Worm (Caenorhabditis elegans) whole organism, L4 larva: ENCODE data around the gene ZK1307.4.
A peak's percentile ranks its signal among the peaks of the same experiment; 100 is the strongest.

Source experiments
- D1046.2 ChIP-seq: fragments of 200-800 bp; sonication (Bioruptor generic); IDR thresholded peaks from 2 replicates; pipeline ENCODE4 v1.3.6; 2022; ENCODE audit warnings: missing genetic modification characterization, missing compliant biosample characterization
- F10B5.3 ChIP-seq: sonication (generic microtip); optimal IDR thresholded peaks from 2 replicates; lab custom pipeline; 2016; ENCODE audit warnings: mild to moderate bottlenecking, missing genetic modification characterization, missing compliant biosample characterization
- F26F4.8 ChIP-seq: fragments of 200-800 bp; sonication (Bioruptor generic); conservative IDR thresholded peaks from 2 replicates; pipeline ENCODE4 v1.3.6; 2022; ENCODE audit warnings: missing genetic modification characterization, missing compliant biosample characterization
- F37D6.2 ChIP-seq: sonication (generic microtip); optimal IDR thresholded peaks from 2 replicates; lab custom pipeline; 2016; ENCODE audit warnings: mild to moderate bottlenecking, missing genetic modification characterization, missing compliant biosample characterization
- T20F7.1 ChIP-seq: fragments of 200-800 bp; sonication (Bioruptor generic); optimal IDR thresholded peaks from 2 replicates; lab custom pipeline; 2018; ENCODE audit warnings: mild to moderate bottlenecking, missing genetic modification characterization, missing compliant biosample characterization
- Y105C5A.15 ChIP-seq: fragments of 200-800 bp; sonication (Bioruptor generic); IDR thresholded peaks from 2 replicates; pipeline ENCODE4 v1.3.6; 2022; ENCODE audit warnings: missing genetic modification characterization, missing compliant biosample characterization
- ZK546.5 ChIP-seq, 2 experiments: sonication (generic microtip); optimal IDR thresholded peaks; 2 replicates each; lab custom pipeline; 2017; ENCODE audit warnings: missing biosample characterization in 2 of 2, missing genetic modification characterization in 2 of 2
- aha-1 ChIP-seq: fragments of 150-350 bp; peaks from one replicate; lab custom pipeline; 2014; ENCODE audit warnings: missing biosample characterization, missing genetic modification characterization
- attf-4 ChIP-seq: sonication (generic microtip); optimal IDR thresholded peaks from 3 replicates; lab custom pipeline; 2017; ENCODE audit warnings: missing biosample characterization, missing genetic modification characterization
- ceh-20 ChIP-seq: fragments of 200-800 bp; sonication (Bioruptor generic); IDR thresholded peaks from 2 replicates; pipeline ENCODE4 v1.3.6; 2022; ENCODE audit warnings: missing genetic modification reagents, missing genetic modification characterization, missing compliant biosample characterization
- ceh-32 ChIP-seq: sonication (generic microtip); optimal IDR thresholded peaks from 2 replicates; lab custom pipeline; 2016; ENCODE audit warnings: mild to moderate bottlenecking, missing genetic modification characterization, missing compliant biosample characterization; ENCODE audit not compliant: poor library complexity
- ceh-44 ChIP-seq: fragments of 200-800 bp; sonication (Bioruptor generic); IDR thresholded peaks from 2 replicates; pipeline ENCODE4 v1.3.6; 2022; ENCODE audit warnings: missing genetic modification reagents, missing genetic modification characterization, missing compliant biosample characterization
- ces-1 ChIP-seq: fragments of 150-350 bp; sonication (generic microtip); optimal IDR thresholded peaks from 4 replicates; lab custom pipeline; 2014; ENCODE audit warnings: missing biosample characterization, missing genetic modification reagents, missing genetic modification characterization
- cey-2 ChIP-seq: sonication (generic microtip); optimal IDR thresholded peaks from 3 replicates; lab custom pipeline; 2017; ENCODE audit warnings: missing genetic modification characterization, mild to moderate bottlenecking, missing compliant biosample characterization, antibody characterized with exemption, borderline replicate concordance; ENCODE audit not compliant: insufficient read depth
- daf-16 ChIP-seq, 3 experiments: sonication (generic microtip); optimal IDR thresholded peaks; 2 replicates each; lab custom pipeline; 2016 to 2017; ENCODE audit warnings: missing genetic modification characterization in 3 of 3, missing genetic modification reagents in 3 of 3, mild to moderate bottlenecking in 2 of 3, missing compliant biosample characterization in 2 of 3, missing biosample characterization in 1 of 3, moderate library complexity in 1 of 3
- daf-19 ChIP-seq: fragments of 200-800 bp; sonication (Bioruptor generic); conservative IDR thresholded peaks from 2 replicates; pipeline ENCODE4 v1.3.6; 2022; ENCODE audit warnings: missing genetic modification characterization, missing compliant biosample characterization
- dmd-6 ChIP-seq: fragments of 200-800 bp; sonication (Bioruptor generic); IDR thresholded peaks from 2 replicates; pipeline ENCODE4 v1.3.6; 2022; ENCODE audit warnings: missing genetic modification reagents, missing genetic modification characterization, missing compliant biosample characterization
- dve-1 ChIP-seq: sonication (generic microtip); optimal IDR thresholded peaks from 2 replicates; lab custom pipeline; 2017; ENCODE audit warnings: antibody characterized with exemption, mild to moderate bottlenecking, missing genetic modification characterization, missing compliant biosample characterization; ENCODE audit not compliant: insufficient read depth
- egl-27 ChIP-seq: sonication (generic microtip); optimal IDR thresholded peaks from 3 replicates; lab custom pipeline; 2017; ENCODE audit warnings: missing biosample characterization, missing genetic modification reagents, missing genetic modification characterization
- egl-43 ChIP-seq: fragments of 200-800 bp; sonication (Bioruptor generic); IDR thresholded peaks from 2 replicates; pipeline ENCODE4 v1.3.6; 2022; ENCODE audit warnings: missing genetic modification reagents, missing genetic modification characterization, missing compliant biosample characterization
- fos-1 ChIP-seq: fragments of 150-350 bp; optimal IDR thresholded peaks from 2 replicates; lab custom pipeline; 2014; ENCODE audit warnings: missing biosample characterization, missing genetic modification characterization
- lin-1 ChIP-seq: fragments of 200-800 bp; sonication (Bioruptor generic); IDR thresholded peaks from 2 replicates; pipeline ENCODE4 v1.3.6; 2022; ENCODE audit warnings: missing genetic modification reagents, missing genetic modification characterization, missing compliant biosample characterization
- lin-39 ChIP-seq: fragments of 150-350 bp; optimal IDR thresholded peaks from 2 replicates; lab custom pipeline; 2014; ENCODE audit warnings: missing biosample characterization, missing genetic modification reagents, missing genetic modification characterization
- lir-3 ChIP-seq: sonication (generic microtip); optimal IDR thresholded peaks from 2 replicates; lab custom pipeline; 2016; ENCODE audit warnings: mild to moderate bottlenecking, missing genetic modification characterization, missing compliant biosample characterization
- lsy-2 ChIP-seq, 2 experiments: fragments of 150-350 bp in 1 of 2; sonication (generic microtip) in 1 of 2; optimal IDR thresholded peaks; 2 replicates each; lab custom pipeline; 2014 to 2017; ENCODE audit warnings: missing biosample characterization in 2 of 2, missing genetic modification characterization in 2 of 2
- mdt-29 ChIP-seq: fragments of 200-800 bp; sonication (Bioruptor generic); IDR thresholded peaks from 2 replicates; pipeline ENCODE4 v1.3.6; 2022; ENCODE audit warnings: missing genetic modification reagents, missing genetic modification characterization, missing compliant biosample characterization
- mxl-2 ChIP-seq: fragments of 200-800 bp; sonication (Bioruptor generic); conservative IDR thresholded peaks from 2 replicates; pipeline ENCODE4 v1.3.6; 2022; ENCODE audit warnings: missing genetic modification reagents, missing genetic modification characterization, missing compliant biosample characterization
- mxl-3 ChIP-seq: fragments of 200-800 bp; sonication (Bioruptor generic); optimal IDR thresholded peaks from 2 replicates; lab custom pipeline; 2018; ENCODE audit warnings: mild to moderate bottlenecking, missing genetic modification characterization, missing compliant biosample characterization
- nhr-102 ChIP-seq: sonication (generic microtip); optimal IDR thresholded peaks from 2 replicates; lab custom pipeline; 2016; ENCODE audit warnings: mild to moderate bottlenecking, missing genetic modification characterization, moderate library complexity, missing compliant biosample characterization
- nhr-11 ChIP-seq: fragments of 150-350 bp; optimal IDR thresholded peaks from 2 replicates; lab custom pipeline; 2014; ENCODE audit warnings: missing biosample characterization, missing genetic modification characterization
- nhr-111 ChIP-seq: fragments of 200-800 bp; sonication (Bioruptor generic); optimal IDR thresholded peaks from 2 replicates; lab custom pipeline; 2018; ENCODE audit warnings: mild to moderate bottlenecking, missing genetic modification characterization, missing compliant biosample characterization
- nhr-28 ChIP-seq: fragments of 150-350 bp; optimal IDR thresholded peaks from 2 replicates; lab custom pipeline; 2014; ENCODE audit warnings: missing biosample characterization, missing genetic modification characterization
- nhr-48 ChIP-seq: sonication (generic microtip); optimal IDR thresholded peaks from 2 replicates; lab custom pipeline; 2016; ENCODE audit warnings: mild to moderate bottlenecking, missing genetic modification characterization, missing compliant biosample characterization
- pha-4 ChIP-seq, 2 experiments: fragments of 150-350 bp in 1 of 2; fragments of 200-800 bp in 1 of 2; sonication (Bioruptor generic) in 1 of 2; IDR thresholded peaks in 1 of 2; optimal IDR thresholded peaks in 1 of 2; 2 replicates each; pipeline versions ENCODE4 v1.3.6 to Lab custom; 2014 to 2022; ENCODE audit warnings: missing genetic modification characterization in 2 of 2, missing genetic modification reagents in 2 of 2, missing biosample characterization in 1 of 2, missing compliant biosample characterization in 1 of 2
- pqm-1 ChIP-seq: sonication (generic microtip); optimal IDR thresholded peaks from 2 replicates; lab custom pipeline; 2017; ENCODE audit warnings: missing biosample characterization, missing genetic modification characterization
- rbr-2 ChIP-seq: sonication (generic microtip); optimal IDR thresholded peaks from 2 replicates; lab custom pipeline; 2016; ENCODE audit warnings: missing genotype, missing genetic modification characterization, missing compliant biosample characterization
- set-16 ChIP-seq: fragments of 200-800 bp; sonication (Bioruptor generic); IDR thresholded peaks from 2 replicates; pipeline ENCODE4 v1.3.6; 2022; ENCODE audit warnings: missing genetic modification reagents, missing genetic modification characterization, missing compliant biosample characterization
- snpc-4 ChIP-seq: fragments of 150-350 bp; optimal IDR thresholded peaks from 2 replicates; lab custom pipeline; 2014; ENCODE audit warnings: missing biosample characterization, missing genetic modification characterization
- spr-1 ChIP-seq: sonication (generic microtip); optimal IDR thresholded peaks from 2 replicates; lab custom pipeline; 2016; ENCODE audit warnings: mild to moderate bottlenecking, missing genetic modification characterization, missing compliant biosample characterization
- spr-3 ChIP-seq: fragments of 200-800 bp; sonication (Bioruptor generic); optimal IDR thresholded peaks from 2 replicates; lab custom pipeline; 2018; ENCODE audit warnings: mild to moderate bottlenecking, missing genetic modification characterization, missing compliant biosample characterization
- tra-1 ChIP-seq: fragments of 200-800 bp; sonication (Bioruptor generic); IDR thresholded peaks from 2 replicates; pipeline ENCODE4 v1.3.6; 2022; ENCODE audit warnings: missing genetic modification reagents, missing genetic modification characterization, missing compliant biosample characterization
- unc-62 ChIP-seq, 3 experiments: fragments of 150-350 bp in 1 of 3; sonication (generic microtip); optimal IDR thresholded peaks in 2 of 3; peaks in 1 of 3; 1 replicate in 1 of 3; 2 replicates in 2 of 3; lab custom pipeline; 2014 to 2017; ENCODE audit warnings: missing biosample characterization in 3 of 3, missing genetic modification characterization in 3 of 3, missing genetic modification reagents in 3 of 3, missing genotype in 1 of 3
- zip-2 ChIP-seq: fragments of 150-350 bp; optimal IDR thresholded peaks from 2 replicates; lab custom pipeline; 2014; ENCODE audit warnings: missing biosample characterization, missing genetic modification characterization
- ztf-7 ChIP-seq: fragments of 150-350 bp; optimal IDR thresholded peaks from 2 replicates; lab custom pipeline; 2014; ENCODE audit warnings: missing biosample characterization, missing genetic modification characterization

ZK1307.4 gene

DNA sequence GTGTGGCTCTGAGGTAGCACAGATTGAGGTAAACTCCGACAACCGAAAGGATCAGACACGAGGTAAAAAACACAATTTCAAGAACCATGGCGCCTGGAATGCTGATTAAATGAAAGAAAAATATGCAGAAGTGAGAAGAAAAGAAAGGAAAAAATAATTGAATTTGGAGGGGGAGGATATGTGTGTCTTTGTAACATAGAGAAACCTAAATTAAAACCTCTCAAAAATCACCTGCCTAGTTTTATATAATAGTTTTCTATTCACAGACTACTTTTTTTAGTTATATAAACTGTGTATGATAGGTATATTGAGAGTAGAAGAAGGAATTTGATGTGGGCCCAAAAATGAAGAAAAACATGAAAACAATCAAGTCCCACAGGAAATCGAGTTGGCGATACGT is 14.0 kb upstream of the ZK1307.4 start, which contains the start of gene ZK1320.5:
ZK1320.5 (minus strand) TSS at position 101 of the 400 bp plus-strand sequence.
- no peak for TF ChIP-seq ceh-44 (GFP tag; lab: Robert Waterston, UW)
- TF ChIP-seq egl-27 (tag; lab: Kevin White, UChicago): no peak
- TF ChIP-seq spr-1: no peak
- no peak for TF ChIP-seq unc-62 (GFP tag; optimal IDR thresholded peaks at IDR 0.05 in 1 of 2; lab: Kevin White, UChicago)
- no peak for TF ChIP-seq unc-62 (tag; optimal IDR thresholded peaks at IDR 0.05; lab: Kevin White, UChicago)
- no peak for TF ChIP-seq mdt-29 (GFP tag; lab: Robert Waterston, UW)
- TF ChIP-seq ceh-32 (tag; lab: Kevin White, UChicago): no peak
- no peak for TF ChIP-seq lir-3 (tag; lab: Kevin White, UChicago)
- TF ChIP-seq tra-1 (GFP tag; lab: Robert Waterston, UW): no peak
- no peak for TF ChIP-seq lsy-2 (tag; optimal IDR thresholded peaks at IDR 0.05; lab: Kevin White, UChicago)
- TF ChIP-seq ces-1 (GFP tag; lab: Kevin White, UChicago): no peak
- TF ChIP-seq, all 104 proteins: peak for 0

DNA sequence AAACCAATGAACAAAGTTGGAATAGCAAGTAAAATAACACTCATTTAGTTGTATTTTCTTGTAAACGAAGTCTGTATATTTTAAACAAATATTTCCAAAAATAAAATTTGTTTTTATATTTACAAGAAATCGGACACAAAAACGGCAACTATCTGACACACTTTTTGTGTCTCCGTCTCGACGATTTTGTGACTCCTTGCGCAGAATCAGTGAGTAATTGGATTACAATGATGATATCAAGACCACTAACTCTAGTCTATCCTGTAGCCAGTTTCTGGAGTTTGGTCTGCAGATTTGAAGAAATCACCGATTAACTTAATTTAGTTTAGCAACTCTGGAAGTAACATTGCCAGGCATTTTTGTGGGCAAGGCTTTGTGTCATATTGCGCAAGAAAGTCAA is 11.2 kb upstream of the ZK1307.4 start, which contains the start of gene cyp-13A10:
cyp-13A10 (minus strand) TSS at position 88 of the 400 bp plus-strand sequence.
- TF ChIP-seq nhr-11: no peak
- TF ChIP-seq mxl-3 (GFP tag; lab: Kevin White, UChicago): no peak
- no peak for TF ChIP-seq nhr-48
- TF ChIP-seq D1046.2 (GFP tag; lab: Robert Waterston, UW): no peak
- TF ChIP-seq F37D6.2: no peak
- no peak for TF ChIP-seq egl-27 (tag; lab: Kevin White, UChicago)
- TF ChIP-seq nhr-28 (tag; lab: Kevin White, UChicago): peak; percentile 53
- no peak for TF ChIP-seq lin-1 (GFP tag; lab: Robert Waterston, UW)

DNA sequence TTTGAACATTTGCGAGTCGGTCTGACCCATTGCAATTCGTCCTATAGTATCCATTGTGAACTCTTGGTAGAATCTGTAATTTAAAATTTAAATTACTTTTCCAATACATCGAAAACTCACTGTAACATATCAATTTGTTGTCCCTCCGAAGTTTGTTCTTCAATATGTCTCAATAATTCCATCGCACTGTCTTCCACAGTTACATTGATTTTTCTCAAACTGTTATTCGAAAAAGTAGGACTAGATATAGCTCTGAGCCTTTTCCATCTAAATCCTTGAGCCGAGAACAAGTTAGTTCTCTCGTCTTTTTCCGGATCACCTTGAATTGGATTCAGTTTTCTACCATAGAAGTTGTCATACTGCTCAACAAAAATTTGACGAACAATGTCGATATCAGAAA is 10.6 kb upstream of the ZK1307.4 start:
- TF ChIP-seq nhr-102 (tag; lab: Kevin White, UChicago) (no peak), set-16 (GFP tag; lab: Robert Waterston, UW) (no peak), F26F4.8 (no peak), T20F7.1 (no peak), aha-1 (tag; lab: Kevin White, UChicago) (peak; percentile 95)

DNA sequence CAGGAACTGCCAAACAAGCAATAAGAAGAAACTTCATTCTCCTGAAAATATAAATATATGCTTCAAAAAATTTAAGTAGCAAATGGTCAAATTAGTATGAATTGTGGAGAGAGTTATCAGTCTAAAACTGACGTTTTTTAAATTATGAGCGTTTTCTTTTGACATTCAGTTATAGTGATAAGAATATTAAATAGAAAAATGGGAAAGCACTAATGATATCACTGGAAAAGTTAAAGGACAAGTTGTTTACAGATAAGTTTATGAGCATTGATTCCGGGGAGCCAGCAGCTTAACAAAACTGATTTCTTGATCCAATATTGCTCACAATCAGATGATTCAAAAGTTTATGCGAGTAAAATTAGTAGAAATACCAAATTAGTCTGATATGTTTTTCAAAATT is 8.8 kb upstream of the ZK1307.4 start, which contains the start of gene ZK1320.3:
ZK1320.3 (minus strand) TSS at position 41 of the 400 bp plus-strand sequence.
- TF ChIP-seq lin-39 (tag; lab: Kevin White, UChicago) (no peak), daf-16 (GFP tag; optimal IDR thresholded peaks at IDR 0.05; lab: Kevin White, UChicago) (no peak), daf-16 (tag; optimal IDR thresholded peaks at IDR 0.05; lab: Kevin White, UChicago) (peak; percentile 71), ztf-7 (tag; lab: Kevin White, UChicago) (no peak), mxl-2 (GFP tag; lab: Robert Waterston, UW) (no peak), nhr-28 (tag; lab: Kevin White, UChicago) (peak; percentile 45), dmd-6 (GFP tag; lab: Robert Waterston, UW) (peak; percentile 64), nhr-111 (GFP tag; lab: Kevin White, UChicago) (no peak), mdt-29 (GFP tag; lab: Robert Waterston, UW) (no peak), Y105C5A.15 (GFP tag; lab: Robert Waterston, UW) (no peak), attf-4 (tag; lab: Kevin White, UChicago) (no peak), dve-1 (tag; lab: Kevin White, UChicago) (peak; percentile 58), ZK546.5 (tag; optimal IDR thresholded peaks at IDR 0.05; lab: Kevin White, UChicago) (no peak), F10B5.3 (tag; lab: Kevin White, UChicago) (no peak), set-16 (GFP tag; lab: Robert Waterston, UW) (no peak), fos-1 (tag; lab: Kevin White, UChicago) (no peak), ceh-20 (GFP tag; lab: Robert Waterston, UW) (no peak), cey-2 (tag; lab: Kevin White, UChicago) (no peak), unc-62 (GFP tag; optimal IDR thresholded peaks at IDR 0.05 in 1 of 2; lab: Kevin White, UChicago) (peak in 1 of 2 experiments; percentile 94), unc-62 (tag; optimal IDR thresholded peaks at IDR 0.05; lab: Kevin White, UChicago) (no peak), pha-4 (GFP tag; IDR thresholded peaks at IDR 0.05; lab: Robert Waterston, UW) (no peak), pha-4 (tag; optimal IDR thresholded peaks at IDR 0.05; lab: Kevin White, UChicago) (no peak), egl-43 (GFP tag; lab: Robert Waterston, UW) (no peak), zip-2 (tag; lab: Kevin White, UChicago) (no peak), rbr-2 (tag; lab: Kevin White, UChicago) (no peak), snpc-4 (tag; lab: Kevin White, UChicago) (no peak), spr-3 (no peak), pqm-1 (peak; percentile 56), daf-19 (no peak)
